Worm (Caenorhabditis elegans) whole organism, L3 larva: Measurements from ENCODE around the gene ZK470.4.
A peak's percentile ranks its signal among the peaks of the same experiment; 100 is the strongest.

Source experiments
- ama-1 ChIP-seq: fragments of 150-350 bp; optimal IDR thresholded peaks from 2 replicates; lab custom pipeline; 2018
- jun-1 ChIP-seq: fragments of 150-350 bp; optimal IDR thresholded peaks from 2 replicates; lab custom pipeline; 2014; ENCODE audit warnings: missing biosample characterization, missing genetic modification reagents, missing genetic modification characterization
- lin-39 ChIP-seq: fragments of 150-350 bp; optimal IDR thresholded peaks from 2 replicates; lab custom pipeline; 2018; ENCODE audit warnings: missing biosample characterization, missing genetic modification reagents, missing genetic modification characterization
- nhr-28 ChIP-seq: fragments of 150-350 bp; optimal IDR thresholded peaks from 2 replicates; lab custom pipeline; 2014; ENCODE audit warnings: missing biosample characterization, missing genetic modification characterization
- skn-1 ChIP-seq: fragments of 150-350 bp; optimal IDR thresholded peaks from 2 replicates; lab custom pipeline; 2014; ENCODE audit warnings: missing biosample characterization, missing genetic modification characterization
- tbx-2 ChIP-seq: sonication (generic microtip); optimal IDR thresholded peaks from 2 replicates; lab custom pipeline; 2016; ENCODE audit warnings: mild to moderate bottlenecking, missing genetic modification characterization, missing compliant biosample characterization

DNA sequence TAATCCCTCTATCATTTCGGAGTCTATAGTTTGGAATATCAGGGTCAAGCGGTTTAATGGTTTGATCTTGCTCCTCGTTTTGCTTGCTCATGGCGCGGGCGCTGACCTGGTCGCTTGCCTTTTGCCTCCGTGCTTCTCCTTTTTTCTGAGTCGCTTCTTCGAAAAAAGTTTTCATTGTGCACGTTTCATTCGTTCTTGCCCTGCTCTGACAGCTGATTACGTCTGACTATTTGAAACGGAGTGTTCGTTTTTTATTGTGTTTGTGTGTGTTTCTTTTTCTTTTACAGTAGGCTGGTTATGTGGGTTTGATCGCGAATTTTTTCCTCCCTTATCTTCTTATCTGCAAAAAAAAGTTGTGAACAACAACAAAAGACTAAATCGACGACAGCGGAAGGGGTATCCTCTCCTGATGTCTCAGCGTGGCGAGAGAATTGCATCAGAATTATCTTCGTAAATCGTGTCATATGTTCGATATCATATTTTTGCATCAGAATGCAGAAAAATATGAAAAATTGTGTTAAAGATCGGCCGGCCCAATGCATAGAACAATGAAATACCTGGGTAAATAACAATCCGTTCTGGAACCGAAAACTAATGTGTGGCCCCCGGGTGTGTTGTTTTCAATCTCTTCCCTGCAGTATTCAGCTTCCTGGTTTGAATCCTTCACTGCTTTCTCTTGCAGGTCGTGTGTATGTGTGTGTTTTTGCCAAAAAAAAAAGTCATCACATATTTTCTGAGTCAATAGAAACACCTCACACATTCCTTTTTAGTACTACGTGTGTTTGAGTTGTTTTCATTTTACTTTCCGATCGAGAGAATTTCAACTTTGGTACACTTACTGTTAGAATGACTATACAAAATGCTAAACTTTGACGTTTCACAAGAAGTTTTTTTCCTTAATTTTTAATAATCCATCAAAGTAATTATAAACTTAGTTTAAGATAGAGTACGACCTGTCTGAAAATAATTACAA lies at the start of gene ZK470.4:
- TF ChIP-seq nhr-28, result no peak
- TF ChIP-seq lin-39 (tag; lab: Kevin White, UChicago), result no peak
- peak; percentile 65 for TF ChIP-seq ama-1 (lab: Kevin White, UChicago)
- TF ChIP-seq skn-1 (tag; lab: Kevin White, UChicago), result no peak
- no peak for TF ChIP-seq jun-1 (tag; lab: Kevin White, UChicago)
- no peak for TF ChIP-seq tbx-2 (tag; lab: Kevin White, UChicago)
